Fruit fly (Drosophila melanogaster) whole organism, embryonic: ENCODE measurements around the gene Cby.

Source experiments
- B-H1 ChIP-seq: fragments of 200-800 bp; sonication (Bioruptor generic); IDR thresholded peaks from 3 replicates; pipeline ENCODE4 v1.3.6; 2022; ENCODE audit warnings: missing biosample characterization, missing genetic modification characterization
- Blimp-1 ChIP-seq: fragments of 200-800 bp; sonication (Bioruptor generic); optimal IDR thresholded peaks from 3 replicates; lab custom pipeline; 2018; ENCODE audit warnings: missing biosample characterization, missing genetic modification characterization, mild to moderate bottlenecking, moderate library complexity, missing genetic modification reagents
- CG10543 ChIP-seq: fragments of 200-800 bp; sonication (Bioruptor generic); optimal IDR thresholded peaks from 3 replicates; lab custom pipeline; 2017; ENCODE audit warnings: missing biosample characterization, mild to moderate bottlenecking, missing genetic modification characterization, moderate library complexity
- CG10959 ChIP-seq: fragments of 200-800 bp; sonication (Bioruptor generic); IDR thresholded peaks from 2 replicates; pipeline ENCODE4 v1.3.6; 2022; ENCODE audit warnings: missing biosample characterization, missing genetic modification characterization
- CG11085 ChIP-seq: fragments of 200-800 bp; sonication (Bioruptor generic); IDR thresholded peaks from 2 replicates; pipeline ENCODE4 v1.3.6; 2022; ENCODE audit warnings: missing biosample characterization, missing genetic modification characterization
- CG12155 ChIP-seq: fragments of 200-800 bp; sonication (Bioruptor generic); optimal IDR thresholded peaks from 3 replicates; lab custom pipeline; 2016; ENCODE audit warnings: missing biosample characterization, missing genetic modification characterization
- CG13296 ChIP-seq: fragments of 200-800 bp; sonication (Bioruptor generic); optimal IDR thresholded peaks from 3 replicates; lab custom pipeline; 2018; ENCODE audit warnings: missing biosample characterization, mild to moderate bottlenecking, missing genetic modification characterization
- CG14667 ChIP-seq: fragments of 200-800 bp; sonication (Bioruptor generic); IDR thresholded peaks from 2 replicates; pipeline ENCODE4 v1.3.6; 2022; ENCODE audit warnings: missing biosample characterization, missing genetic modification characterization
- CG15696 ChIP-seq: fragments of 200-800 bp; sonication (Bioruptor generic); optimal IDR thresholded peaks from 2 replicates; lab custom pipeline; 2019; ENCODE audit warnings: missing biosample characterization, mild to moderate bottlenecking, missing genetic modification characterization, moderate library complexity
- CG17186 ChIP-seq: fragments of 200-800 bp; sonication (Bioruptor generic); optimal IDR thresholded peaks from 3 replicates; lab custom pipeline; 2017; ENCODE audit warnings: missing biosample characterization, missing genetic modification reagents, missing genetic modification characterization
- CG17328 ChIP-seq: fragments of 200-800 bp; sonication (Bioruptor generic); IDR thresholded peaks from 2 replicates; pipeline ENCODE4 v1.3.6; 2022; ENCODE audit warnings: missing biosample characterization, missing genetic modification characterization
- CG17359 ChIP-seq: fragments of 200-800 bp; sonication (Bioruptor generic); optimal IDR thresholded peaks from 3 replicates; lab custom pipeline; 2018; ENCODE audit warnings: missing biosample characterization, mild to moderate bottlenecking, missing genetic modification characterization, moderate library complexity
- CG1832 ChIP-seq: fragments of 200-800 bp; sonication (Bioruptor generic); optimal IDR thresholded peaks from 2 replicates; lab custom pipeline; 2017; ENCODE audit warnings: missing biosample characterization, mild to moderate bottlenecking, missing genetic modification characterization, inconsistent platforms
- CG18599 ChIP-seq: fragments of 200-800 bp; sonication (Bioruptor generic); optimal IDR thresholded peaks from 3 replicates; lab custom pipeline; 2017; ENCODE audit warnings: missing biosample characterization, missing genetic modification characterization, mild to moderate bottlenecking, moderate library complexity, missing genetic modification reagents
- CG2116 ChIP-seq: fragments of 200-800 bp; sonication (Bioruptor generic); optimal IDR thresholded peaks from 3 replicates; lab custom pipeline; 2018; ENCODE audit warnings: missing biosample characterization, mild to moderate bottlenecking, missing genetic modification characterization
- CG2712 ChIP-seq: fragments of 200-800 bp; optimal IDR thresholded peaks from 3 replicates; lab custom pipeline; 2019; ENCODE audit warnings: missing biosample characterization, mild to moderate bottlenecking, missing genetic modification characterization, moderate library complexity
- CG31441 ChIP-seq: fragments of 200-800 bp; sonication (Bioruptor generic); IDR thresholded peaks from 2 replicates; pipeline ENCODE4 v1.3.6; 2022; ENCODE audit warnings: missing biosample characterization, missing genetic modification characterization
- CG32767 ChIP-seq: fragments of 200-800 bp; sonication (Bioruptor generic); IDR thresholded peaks from 2 replicates; pipeline ENCODE4 v1.3.6; 2022; ENCODE audit warnings: missing biosample characterization, missing genetic modification characterization
- CG3838 ChIP-seq: fragments of 200-800 bp; sonication (Bioruptor generic); optimal IDR thresholded peaks from 3 replicates; lab custom pipeline; 2016; ENCODE audit warnings: missing biosample characterization, missing genetic modification characterization
- CG5245 ChIP-seq: fragments of 200-800 bp; sonication (Bioruptor generic); optimal IDR thresholded peaks from 3 replicates; lab custom pipeline; 2016; ENCODE audit warnings: missing biosample characterization, missing genetic modification characterization
- CG6813 ChIP-seq: fragments of 200-800 bp; sonication (Bioruptor generic); optimal IDR thresholded peaks from 2 replicates; lab custom pipeline; 2017; ENCODE audit warnings: missing biosample characterization, missing genetic modification characterization, mild to moderate bottlenecking, moderate library complexity, missing genetic modification reagents
- CG7357 ChIP-seq: fragments of 200-800 bp; sonication (Bioruptor generic); IDR thresholded peaks from 3 replicates; pipeline ENCODE4 v1.3.6; 2022; ENCODE audit warnings: missing biosample characterization, missing genetic modification characterization
- CG7928 ChIP-seq: fragments of 200-800 bp; sonication (Bioruptor generic); optimal IDR thresholded peaks from 2 replicates; lab custom pipeline; 2017; ENCODE audit warnings: missing biosample characterization, mild to moderate bottlenecking, missing genetic modification characterization
- CG9727 ChIP-seq: fragments of 200-800 bp; sonication (Bioruptor generic); optimal IDR thresholded peaks from 3 replicates; lab custom pipeline; 2017; ENCODE audit warnings: missing biosample characterization, mild to moderate bottlenecking, missing genetic modification characterization
- CG9817 ChIP-seq: fragments of 200-800 bp; sonication (Bioruptor generic); optimal IDR thresholded peaks from 2 replicates; lab custom pipeline; 2018; ENCODE audit warnings: missing biosample characterization, mild to moderate bottlenecking, missing genetic modification characterization, moderate library complexity
- CG9876 ChIP-seq: fragments of 200-800 bp; sonication (Bioruptor generic); optimal IDR thresholded peaks from 2 replicates; lab custom pipeline; 2016; ENCODE audit warnings: missing biosample characterization, missing genetic modification characterization
- Camta ChIP-seq: fragments of 200-800 bp; sonication (Bioruptor generic); optimal IDR thresholded peaks from 2 replicates; lab custom pipeline; 2016; ENCODE audit warnings: missing biosample characterization, missing genetic modification characterization
- CoRest ChIP-seq: fragments of 200-800 bp; sonication (Bioruptor generic); optimal IDR thresholded peaks from 3 replicates; lab custom pipeline; 2018; ENCODE audit warnings: missing biosample characterization, mild to moderate bottlenecking, missing genetic modification characterization, moderate library complexity
- D19B ChIP-seq: fragments of 200-800 bp; sonication (Bioruptor generic); optimal IDR thresholded peaks from 2 replicates; lab custom pipeline; 2017; ENCODE audit warnings: missing biosample characterization, mild to moderate bottlenecking, missing genetic modification characterization
- Dip3 ChIP-seq: fragments of 200-800 bp; sonication (Bioruptor generic); optimal IDR thresholded peaks from 3 replicates; lab custom pipeline; 2016; ENCODE audit warnings: missing biosample characterization, missing genetic modification characterization
- Fer1 ChIP-seq: fragments of 200-800 bp; sonication (Bioruptor generic); optimal IDR thresholded peaks from 2 replicates; lab custom pipeline; 2017; ENCODE audit warnings: missing biosample characterization, mild to moderate bottlenecking, missing genetic modification characterization
- Hr39 ChIP-seq: fragments of >200 bp; optimal IDR thresholded peaks from 2 replicates; lab custom pipeline; 2017
- Tbp ChIP-seq: fragments of >200 bp; optimal IDR thresholded peaks from 2 replicates; lab custom pipeline; 2018; ENCODE audit warnings: missing biosample characterization, missing genetic modification characterization
- ase ChIP-seq: fragments of 200-800 bp; sonication (Bioruptor generic); IDR thresholded peaks from 3 replicates; pipeline ENCODE4 v1.3.6; 2022; ENCODE audit warnings: missing biosample characterization, missing genetic modification characterization
- bigmax ChIP-seq: fragments of 200-800 bp; sonication (Bioruptor generic); optimal IDR thresholded peaks from 2 replicates; lab custom pipeline; 2018; ENCODE audit warnings: missing biosample characterization, mild to moderate bottlenecking, missing genetic modification characterization
- bsh ChIP-seq, 2 experiments: fragments of 200-800 bp; sonication (Bioruptor generic); optimal IDR thresholded peaks; 2 replicates each; lab custom pipeline; 2017 to 2018; ENCODE audit warnings: mild to moderate bottlenecking in 2 of 2, missing biosample characterization in 2 of 2, missing genetic modification characterization in 2 of 2, moderate library complexity in 1 of 2
- chinmo ChIP-seq: fragments of 200-800 bp; sonication (Bioruptor generic); IDR thresholded peaks from 4 replicates; pipeline ENCODE4 v1.3.6; 2022; ENCODE audit warnings: missing biosample characterization, missing genetic modification characterization; ENCODE audit not compliant: partially characterized antibody
- crol ChIP-seq: fragments of 200-800 bp; sonication (Bioruptor generic); IDR thresholded peaks from 2 replicates; pipeline ENCODE4 v1.3.6; 2022; ENCODE audit warnings: missing biosample characterization, missing genetic modification characterization
- eve ChIP-seq, 2 experiments: fragments of >200 bp; optimal IDR thresholded peaks; 2 replicates each; lab custom pipeline; 2017; ENCODE audit warnings: missing biosample characterization in 2 of 2, missing genetic modification characterization in 2 of 2
- eyg ChIP-seq: fragments of 200-800 bp; sonication (Bioruptor generic); optimal IDR thresholded peaks from 3 replicates; lab custom pipeline; 2016; ENCODE audit warnings: missing biosample characterization, missing genetic modification characterization
- fd102C ChIP-seq: fragments of 200-800 bp; sonication (Bioruptor generic); optimal IDR thresholded peaks from 2 replicates; lab custom pipeline; 2018; ENCODE audit warnings: missing biosample characterization, mild to moderate bottlenecking, missing genetic modification characterization, moderate library complexity
- fd96Cb ChIP-seq: fragments of 200-800 bp; sonication (Bioruptor generic); optimal IDR thresholded peaks from 2 replicates; lab custom pipeline; 2018; ENCODE audit warnings: missing biosample characterization, mild to moderate bottlenecking, missing genetic modification characterization, moderate library complexity
- gce ChIP-seq: fragments of 200-800 bp; sonication (Bioruptor generic); IDR thresholded peaks from 3 replicates; pipeline ENCODE4 v1.3.6; 2022; ENCODE audit warnings: missing biosample characterization, missing genetic modification characterization
- gro ChIP-seq: fragments of 200-800 bp; sonication (Bioruptor generic); optimal IDR thresholded peaks from 2 replicates; lab custom pipeline; 2016; ENCODE audit warnings: missing biosample characterization, missing genetic modification characterization
- lola ChIP-seq, 3 experiments: fragments of >200 bp in 2 of 3; fragments of 200-800 bp in 1 of 3; sonication (Bioruptor generic) in 1 of 3; optimal IDR thresholded peaks; 2 replicates each; lab custom pipeline; 2017 to 2019; ENCODE audit warnings: missing biosample characterization in 3 of 3, missing genetic modification characterization in 3 of 3, mild to moderate bottlenecking in 1 of 3, moderate library complexity in 1 of 3
- nerfin-2 ChIP-seq: fragments of 200-800 bp; sonication (Bioruptor generic); IDR thresholded peaks from 2 replicates; pipeline ENCODE4 v1.3.6; 2022; ENCODE audit warnings: missing biosample characterization, missing genetic modification characterization; ENCODE audit not compliant: partially characterized antibody
- ranshi ChIP-seq: fragments of 200-800 bp; sonication (Bioruptor generic); IDR thresholded peaks from 2 replicates; pipeline ENCODE4 v1.3.6; 2022; ENCODE audit warnings: missing biosample characterization, missing genetic modification characterization
- tap ChIP-seq: fragments of 200-800 bp; optimal IDR thresholded peaks from 3 replicates; lab custom pipeline; 2019; ENCODE audit warnings: missing biosample characterization, mild to moderate bottlenecking, missing genetic modification characterization, moderate library complexity
- tio ChIP-seq: fragments of 200-800 bp; sonication (Bioruptor generic); optimal IDR thresholded peaks from 2 replicates; lab custom pipeline; 2017; ENCODE audit warnings: missing biosample characterization, missing genetic modification characterization, inconsistent platforms
- unpg ChIP-seq: fragments of 200-800 bp; sonication (Bioruptor generic); optimal IDR thresholded peaks from 3 replicates; lab custom pipeline; 2018; ENCODE audit warnings: missing biosample characterization, mild to moderate bottlenecking, missing genetic modification characterization, moderate library complexity
- usp ChIP-seq: fragments of >200 bp; optimal IDR thresholded peaks from 2 replicates; lab custom pipeline; 2017; ENCODE audit warnings: missing biosample characterization, missing genetic modification characterization
- wor ChIP-seq: fragments of 200-800 bp; sonication (Bioruptor generic); IDR thresholded peaks from 2 replicates; pipeline ENCODE4 v1.3.6; 2022; ENCODE audit warnings: missing biosample characterization, missing genetic modification characterization

Cby gene

DNA sequence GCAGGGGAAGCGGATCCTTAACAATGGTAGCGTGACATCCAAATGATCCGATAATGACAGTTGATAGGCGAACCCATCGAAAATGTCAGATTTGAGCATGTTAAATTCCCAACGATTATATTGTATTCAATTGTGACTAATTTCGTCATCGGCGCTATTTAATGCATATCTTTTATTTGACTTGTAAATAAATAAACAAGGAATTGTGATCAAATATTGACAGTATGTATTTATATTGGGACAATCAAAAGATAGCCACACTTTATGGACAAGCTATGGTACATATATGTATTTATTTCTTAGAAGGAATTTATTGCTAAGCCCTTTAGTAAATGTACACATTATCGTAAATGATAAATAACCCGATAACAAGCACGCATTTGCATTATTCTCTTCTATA, 42.7 kb upstream of the Cby start (continued):
- TF ChIP-seq wor (GFP tag; lab: Robert Waterston, UW): no peak
- TF ChIP-seq CG6813 (GFP tag; lab: Kevin White, UChicago): peak; percentile 44
- no peak for TF ChIP-seq CG17186 (GFP tag; lab: Kevin White, UChicago)
- no peak for TF ChIP-seq CG2116
- no peak for TF ChIP-seq Tbp (GFP tag; lab: Kevin White, UChicago)
- TF ChIP-seq CG15696 (tag; lab: Kevin White, UChicago): peak; percentile 93
- TF ChIP-seq CG5245 (GFP tag; lab: Kevin White, UChicago): no peak
- TF ChIP-seq tio (GFP tag; lab: Kevin White, UChicago): no peak
- TF ChIP-seq fd96Cb (tag; lab: Kevin White, UChicago): peak; percentile 27
- TF ChIP-seq CG9817 (tag; lab: Kevin White, UChicago): no peak
- TF ChIP-seq eve (GFP tag; optimal IDR thresholded peaks at IDR 0.05; lab: Kevin White, UChicago): no peak
- no peak for TF ChIP-seq CG14667 (GFP tag; lab: Robert Waterston, UW)
- no peak for TF ChIP-seq CG32767 (GFP tag; lab: Robert Waterston, UW)
- TF ChIP-seq B-H1: no peak
- TF ChIP-seq CG12155 (GFP tag; lab: Kevin White, UChicago): no peak
- TF ChIP-seq Blimp-1 (GFP tag; lab: Kevin White, UChicago): peak; percentile 29
- TF ChIP-seq unpg: no peak
- TF ChIP-seq CG1832 (GFP tag; lab: Kevin White, UChicago): no peak
- no peak for TF ChIP-seq Fer1 (GFP tag; lab: Kevin White, UChicago)
- peak; percentile 26 for TF ChIP-seq tap (tag; lab: Kevin White, UChicago)
- TF ChIP-seq CG11085: no peak
- peak; percentile 7 for TF ChIP-seq CG17359 (tag; lab: Kevin White, UChicago)
- TF ChIP-seq CG3838: no peak
- TF ChIP-seq nerfin-2 (GFP tag; lab: Robert Waterston, UW): no peak
- no peak for TF ChIP-seq CG10959 (GFP tag; lab: Robert Waterston, UW)
- peak; percentile 56 for TF ChIP-seq CG9727
- no peak for TF ChIP-seq Hr39 (lab: Kevin White, UChicago)
- no peak for TF ChIP-seq CG7357 (GFP tag; lab: Robert Waterston, UW)
- no peak for TF ChIP-seq fd102C (GFP tag; lab: Kevin White, UChicago)
- TF ChIP-seq ase (GFP tag; lab: Robert Waterston, UW): no peak
- TF ChIP-seq CG17328 (GFP tag; lab: Robert Waterston, UW): no peak
- no peak for TF ChIP-seq ranshi
- TF ChIP-seq chinmo (GFP tag; lab: Robert Waterston, UW): no peak
- no peak for TF ChIP-seq Dip3 (GFP tag; lab: Kevin White, UChicago)
- TF ChIP-seq usp (GFP tag; lab: Kevin White, UChicago): no peak
- no peak for TF ChIP-seq CG13296 (GFP tag; lab: Kevin White, UChicago)
- no peak for TF ChIP-seq bsh (GFP tag; optimal IDR thresholded peaks at IDR 0.05; lab: Kevin White, UChicago)
- TF ChIP-seq bigmax (GFP tag; lab: Kevin White, UChicago): no peak
- no peak for TF ChIP-seq eyg
- TF ChIP-seq CG7928 (GFP tag; lab: Kevin White, UChicago): no peak
- no peak for TF ChIP-seq gce
- TF ChIP-seq CG10543 (GFP tag; lab: Kevin White, UChicago): no peak
- no peak for TF ChIP-seq Camta
- peak; percentile 35; the same call in 1 of the 2 replicates for TF ChIP-seq CG31441
- TF ChIP-seq CG2712 (tag; lab: Kevin White, UChicago): peak; percentile 0
- TF ChIP-seq CoRest (tag; lab: Kevin White, UChicago): no peak
- no peak for TF ChIP-seq CG9876
- no peak for TF ChIP-seq gro (GFP tag; lab: Kevin White, UChicago)
- no peak for TF ChIP-seq D19B
- no peak for TF ChIP-seq CG18599
- peak in 1 of 3 experiments; percentile 41 for TF ChIP-seq lola (GFP tag; optimal IDR thresholded peaks at IDR 0.05; lab: Kevin White, UChicago)
- TF ChIP-seq crol (GFP tag; lab: Robert Waterston, UW): no peak
